Fruit fly (Drosophila melanogaster) whole organism, embryonic: ENCODE measurements around the gene CG42465.

Experiments
- CG10366 ChIP-seq: fragments of 200-800 bp; sonication (Bioruptor generic); IDR thresholded peaks from 2 replicates; pipeline ENCODE4 v1.3.6; 2022; ENCODE audit warnings: missing biosample characterization, missing genetic modification characterization
- CG11085 ChIP-seq: fragments of 200-800 bp; sonication (Bioruptor generic); IDR thresholded peaks from 2 replicates; pipeline ENCODE4 v1.3.6; 2022; ENCODE audit warnings: missing biosample characterization, missing genetic modification characterization
- CG12299 ChIP-seq: fragments of 200-800 bp; sonication (Bioruptor generic); optimal IDR thresholded peaks from 2 replicates; lab custom pipeline; 2018; ENCODE audit warnings: missing biosample characterization, mild to moderate bottlenecking, missing genetic modification characterization
- CG13123 ChIP-seq: fragments of 200-800 bp; sonication (Bioruptor generic); optimal IDR thresholded peaks from 2 replicates; lab custom pipeline; 2016; ENCODE audit warnings: missing biosample characterization, missing genetic modification characterization
- CG13624 ChIP-seq: fragments of 200-800 bp; sonication (Bioruptor generic); optimal IDR thresholded peaks from 2 replicates; lab custom pipeline; 2016; ENCODE audit warnings: missing biosample characterization, missing genetic modification characterization
- CG13894 ChIP-seq: fragments of 200-800 bp; sonication (Bioruptor generic); optimal IDR thresholded peaks from 3 replicates; lab custom pipeline; 2018; ENCODE audit warnings: missing biosample characterization, mild to moderate bottlenecking, missing genetic modification characterization, moderate library complexity
- CG14667 ChIP-seq: fragments of 200-800 bp; sonication (Bioruptor generic); IDR thresholded peaks from 2 replicates; pipeline ENCODE4 v1.3.6; 2022; ENCODE audit warnings: missing biosample characterization, missing genetic modification characterization
- CG1603 ChIP-seq: fragments of 200-800 bp; sonication (Bioruptor generic); optimal IDR thresholded peaks from 2 replicates; lab custom pipeline; 2019; ENCODE audit warnings: missing biosample characterization, mild to moderate bottlenecking, missing genetic modification characterization, moderate library complexity
- CG1647 ChIP-seq: fragments of 200-800 bp; sonication (Bioruptor generic); optimal IDR thresholded peaks from 3 replicates; lab custom pipeline; 2016; ENCODE audit warnings: missing biosample characterization, missing genetic modification characterization
- CG3281 ChIP-seq: fragments of 200-800 bp; sonication (Bioruptor generic); optimal IDR thresholded peaks from 3 replicates; lab custom pipeline; 2017; ENCODE audit warnings: missing biosample characterization, mild to moderate bottlenecking, missing genetic modification characterization
- CG3838 ChIP-seq: fragments of 200-800 bp; sonication (Bioruptor generic); optimal IDR thresholded peaks from 3 replicates; lab custom pipeline; 2016; ENCODE audit warnings: missing biosample characterization, missing genetic modification characterization
- CG3995 ChIP-seq: fragments of 200-800 bp; sonication (Bioruptor generic); optimal IDR thresholded peaks from 3 replicates; lab custom pipeline; 2016; ENCODE audit warnings: missing biosample characterization, missing genetic modification characterization
- CG8089 ChIP-seq: fragments of 200-800 bp; sonication (Bioruptor generic); optimal IDR thresholded peaks from 3 replicates; lab custom pipeline; 2016; ENCODE audit warnings: missing biosample characterization, missing genetic modification characterization
- CG8290 ChIP-seq, 3 experiments: fragments of 200-800 bp; sonication (Bioruptor generic); optimal IDR thresholded peaks; 2 replicates each; lab custom pipeline; 2016 to 2019; ENCODE audit warnings: missing biosample characterization in 3 of 3, missing genetic modification characterization in 3 of 3, mild to moderate bottlenecking in 2 of 3, moderate library complexity in 1 of 3
- CG9932 ChIP-seq: fragments of 200-800 bp; sonication (Bioruptor generic); IDR thresholded peaks from 2 replicates; pipeline ENCODE4 v1.3.6; 2022; ENCODE audit warnings: missing biosample characterization, missing genetic modification characterization
- Dad ChIP-seq: fragments of 200-800 bp; sonication (Bioruptor generic); optimal IDR thresholded peaks from 3 replicates; lab custom pipeline; 2016; ENCODE audit warnings: missing biosample characterization, missing genetic modification characterization
- Dp ChIP-seq: fragments of 200-800 bp; sonication (Bioruptor generic); optimal IDR thresholded peaks from 2 replicates; lab custom pipeline; 2018; ENCODE audit warnings: missing biosample characterization, mild to moderate bottlenecking, missing genetic modification characterization, moderate library complexity
- Fer2 ChIP-seq: fragments of 200-800 bp; sonication (Bioruptor generic); optimal IDR thresholded peaks from 2 replicates; lab custom pipeline; 2018; ENCODE audit warnings: missing biosample characterization, mild to moderate bottlenecking, missing genetic modification characterization, moderate library complexity
- Jarid2 ChIP-seq: fragments of 200-800 bp; sonication (Bioruptor generic); optimal IDR thresholded peaks from 3 replicates; lab custom pipeline; 2017; ENCODE audit warnings: mild to moderate bottlenecking, missing biosample characterization, missing genetic modification reagents, missing genetic modification characterization
- Meics ChIP-seq: fragments of 200-800 bp; sonication (Bioruptor generic); optimal IDR thresholded peaks from 2 replicates; lab custom pipeline; 2017; ENCODE audit warnings: missing biosample characterization, mild to moderate bottlenecking, missing genetic modification characterization
- NK7.1 ChIP-seq: fragments of 200-800 bp; sonication (Bioruptor generic); optimal IDR thresholded peaks from 3 replicates; lab custom pipeline; 2016; ENCODE audit warnings: missing biosample characterization, missing genetic modification characterization
- Neu2 ChIP-seq: fragments of 200-800 bp; sonication (Bioruptor generic); optimal IDR thresholded peaks from 3 replicates; lab custom pipeline; 2016; ENCODE audit warnings: missing biosample characterization, missing genetic modification characterization, borderline replicate concordance
- ase ChIP-seq: fragments of 200-800 bp; sonication (Bioruptor generic); IDR thresholded peaks from 3 replicates; pipeline ENCODE4 v1.3.6; 2022; ENCODE audit warnings: missing biosample characterization, missing genetic modification characterization
- chinmo ChIP-seq: fragments of 200-800 bp; sonication (Bioruptor generic); IDR thresholded peaks from 4 replicates; pipeline ENCODE4 v1.3.6; 2022; ENCODE audit warnings: missing biosample characterization, missing genetic modification characterization; ENCODE audit not compliant: partially characterized antibody
- crc ChIP-seq: fragments of 200-800 bp; sonication (Bioruptor generic); optimal IDR thresholded peaks from 2 replicates; lab custom pipeline; 2016; ENCODE audit warnings: missing biosample characterization, missing genetic modification characterization
- dimm ChIP-seq: fragments of 200-800 bp; sonication (Bioruptor generic); IDR thresholded peaks from 2 replicates; pipeline ENCODE4 v1.3.6; 2022; ENCODE audit warnings: missing biosample characterization, missing genetic modification characterization
- disco-r ChIP-seq: fragments of 200-800 bp; sonication (Bioruptor generic); optimal IDR thresholded peaks from 2 replicates; lab custom pipeline; 2016; ENCODE audit warnings: missing biosample characterization, missing genetic modification characterization
- dm ChIP-seq: fragments of 200-800 bp; sonication (Bioruptor generic); optimal IDR thresholded peaks from 3 replicates; lab custom pipeline; 2016; ENCODE audit warnings: missing biosample characterization, missing genetic modification characterization
- exex ChIP-seq: fragments of 200-800 bp; sonication (Bioruptor generic); optimal IDR thresholded peaks from 4 replicates; lab custom pipeline; 2018; ENCODE audit warnings: missing biosample characterization, mild to moderate bottlenecking, missing genetic modification characterization, moderate library complexity
- gcm2 ChIP-seq: fragments of 200-800 bp; sonication (Bioruptor generic); optimal IDR thresholded peaks from 2 replicates; lab custom pipeline; 2016; ENCODE audit warnings: missing biosample characterization, missing genetic modification characterization
- ham ChIP-seq: fragments of 200-800 bp; sonication (Bioruptor generic); IDR thresholded peaks from 2 replicates; pipeline ENCODE4 v1.3.6; 2022; ENCODE audit warnings: missing biosample characterization, missing genetic modification characterization
- her ChIP-seq: fragments of 200-800 bp; sonication (Bioruptor generic); optimal IDR thresholded peaks from 2 replicates; lab custom pipeline; 2016; ENCODE audit warnings: missing biosample characterization, missing genetic modification characterization
- jigr1 ChIP-seq: fragments of 200-800 bp; sonication (Bioruptor generic); IDR thresholded peaks from 3 replicates; pipeline ENCODE4 v1.3.6; 2022; ENCODE audit warnings: missing biosample characterization, missing genetic modification characterization
- kah ChIP-seq: fragments of 200-800 bp; sonication (Bioruptor generic); optimal IDR thresholded peaks from 2 replicates; lab custom pipeline; 2018; ENCODE audit warnings: missing biosample characterization, mild to moderate bottlenecking, missing genetic modification characterization
- ken ChIP-seq: fragments of 200-800 bp; sonication (Bioruptor generic); IDR thresholded peaks from 3 replicates; pipeline ENCODE4 v1.3.6; 2022; ENCODE audit warnings: missing biosample characterization, missing genetic modification characterization
- lilli ChIP-seq: fragments of 200-800 bp; sonication (Bioruptor generic); optimal IDR thresholded peaks from 3 replicates; lab custom pipeline; 2016; ENCODE audit warnings: missing biosample characterization, missing genetic modification characterization
- lmd ChIP-seq: fragments of 200-800 bp; sonication (Bioruptor generic); IDR thresholded peaks from 2 replicates; pipeline ENCODE4 v1.3.6; 2022; ENCODE audit warnings: missing biosample characterization, missing genetic modification characterization
- nmo ChIP-seq: fragments of 200-800 bp; sonication (Bioruptor generic); optimal IDR thresholded peaks from 2 replicates; lab custom pipeline; 2018; ENCODE audit warnings: missing biosample characterization, mild to moderate bottlenecking, missing genetic modification characterization, moderate library complexity
- phol ChIP-seq: fragments of 200-800 bp; sonication (Bioruptor generic); optimal IDR thresholded peaks from 3 replicates; lab custom pipeline; 2018; ENCODE audit warnings: missing biosample characterization, mild to moderate bottlenecking, missing genetic modification characterization, moderate library complexity
- pzg ChIP-seq: fragments of 200-800 bp; sonication (Bioruptor generic); optimal IDR thresholded peaks from 3 replicates; lab custom pipeline; 2018; ENCODE audit warnings: missing biosample characterization, mild to moderate bottlenecking, missing genetic modification characterization, moderate library complexity
- ranshi ChIP-seq: fragments of 200-800 bp; sonication (Bioruptor generic); IDR thresholded peaks from 2 replicates; pipeline ENCODE4 v1.3.6; 2022; ENCODE audit warnings: missing biosample characterization, missing genetic modification characterization
- schlank ChIP-seq: fragments of 200-800 bp; sonication (Bioruptor generic); optimal IDR thresholded peaks from 2 replicates; lab custom pipeline; 2018; ENCODE audit warnings: missing biosample characterization, mild to moderate bottlenecking, missing genetic modification characterization
- seq ChIP-seq: fragments of 200-800 bp; sonication (Bioruptor generic); IDR thresholded peaks from 2 replicates; pipeline ENCODE4 v1.3.6; 2022; ENCODE audit warnings: missing biosample characterization, missing genetic modification characterization
- tgo ChIP-seq: fragments of 200-800 bp; sonication (Bioruptor generic); IDR thresholded peaks from 3 replicates; pipeline ENCODE4 v1.3.6; 2022; ENCODE audit warnings: missing biosample characterization, missing genetic modification characterization
- tio ChIP-seq: fragments of 200-800 bp; sonication (Bioruptor generic); optimal IDR thresholded peaks from 2 replicates; lab custom pipeline; 2017; ENCODE audit warnings: missing biosample characterization, missing genetic modification characterization, inconsistent platforms
- toy ChIP-seq: fragments of 200-800 bp; sonication (Bioruptor generic); IDR thresholded peaks from 2 replicates; pipeline ENCODE4 v1.3.6; 2022; ENCODE audit warnings: missing biosample characterization, missing genetic modification characterization
- trh ChIP-seq: fragments of 200-800 bp; sonication (Bioruptor generic); optimal IDR thresholded peaks from 2 replicates; lab custom pipeline; 2016; ENCODE audit warnings: missing biosample characterization, missing genetic modification characterization
- ttk ChIP-seq: fragments of 200-800 bp; sonication (Bioruptor generic); IDR thresholded peaks from 2 replicates; pipeline ENCODE4 v2.1.2; 2022; ENCODE audit warnings: missing biosample characterization, missing genetic modification characterization
- twi ChIP-seq: fragments of 200-800 bp; optimal IDR thresholded peaks from 2 replicates; lab custom pipeline; 2019; ENCODE audit warnings: missing biosample characterization, mild to moderate bottlenecking, missing genetic modification characterization, moderate library complexity

The CG42465 gene

DNA sequence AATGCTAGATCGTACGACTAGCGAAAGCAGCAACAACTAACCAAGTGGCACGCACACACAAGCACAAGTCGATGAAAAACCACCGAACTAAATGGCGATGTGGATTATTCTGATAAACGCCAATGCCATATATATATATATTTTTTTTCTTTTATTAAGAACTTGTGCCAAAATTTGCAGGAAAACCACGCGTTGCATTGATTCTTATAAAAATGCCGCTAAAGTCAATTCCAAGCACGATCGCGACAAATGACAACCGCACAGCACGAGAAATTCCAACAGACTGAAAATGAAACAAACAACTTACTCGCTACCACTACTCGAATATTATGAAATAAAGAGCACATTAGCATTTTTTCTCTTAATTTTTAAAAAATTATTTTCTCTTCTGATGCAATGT lies 43.3 kb upstream of the CG42465 start, which contains the start of gene for (continued):
- TF ChIP-seq Neu2 = no peak
- no peak for TF ChIP-seq jigr1 (GFP tag; lab: Robert Waterston, UW)
- no peak for TF ChIP-seq lmd (GFP tag; lab: Robert Waterston, UW)
- no peak for TF ChIP-seq Meics
- TF ChIP-seq exex (tag; lab: Kevin White, UChicago) = no peak
- no peak for TF ChIP-seq tio (GFP tag; lab: Kevin White, UChicago)
- no peak for TF ChIP-seq her (GFP tag; lab: Kevin White, UChicago)
- TF ChIP-seq CG14667 (GFP tag; lab: Robert Waterston, UW) = no peak
- TF ChIP-seq toy = no peak
- no peak for TF ChIP-seq twi (tag; lab: Kevin White, UChicago)
- TF ChIP-seq ham (GFP tag; lab: Robert Waterston, UW) = no peak
- TF ChIP-seq CG12299 (tag; lab: Kevin White, UChicago) = no peak
- no peak for TF ChIP-seq schlank (tag; lab: Kevin White, UChicago)
- TF ChIP-seq Jarid2 (GFP tag; lab: Kevin White, UChicago) = peak; percentile 96
- no peak for TF ChIP-seq tgo (GFP tag; lab: Robert Waterston, UW)

dm6 chr2L:3657349-3658142 lies 42.4 kb upstream of the CG42465 start:
- no peak for TF ChIP-seq Fer2
- peak; percentile 57; the same call in 1 of the 4 replicates for TF ChIP-seq chinmo (GFP tag; lab: Robert Waterston, UW)
- peak; percentile 40 for TF ChIP-seq dm
- no peak for TF ChIP-seq crc (GFP tag; lab: Kevin White, UChicago)
- TF ChIP-seq NK7.1 (GFP tag; lab: Kevin White, UChicago) = no peak
- no peak for TF ChIP-seq ttk (GFP tag; lab: Robert Waterston, UW)
- TF ChIP-seq CG8290 (GFP tag; optimal IDR thresholded peaks at IDR 0.05; lab: Kevin White, UChicago) = peak; percentile 66
- TF ChIP-seq CG8290 (tag; optimal IDR thresholded peaks at IDR 0.05; lab: Kevin White, UChicago) = peak in 1 of 2 experiments; percentile 87
- TF ChIP-seq nmo = peak; percentile 79
- TF ChIP-seq CG9932 = peak; percentile 63; the same call in 1 of the 2 replicates
- no peak for TF ChIP-seq CG3281 (GFP tag; lab: Kevin White, UChicago)
- peak; percentile 39; the same call in 1 of the 2 replicates for TF ChIP-seq ranshi (GFP tag; lab: Robert Waterston, UW)
- TF ChIP-seq CG3995 (GFP tag; lab: Kevin White, UChicago) = peak; percentile 61
- peak; percentile 71; the same call in 2 of the 3 replicates for TF ChIP-seq ase (GFP tag; lab: Robert Waterston, UW)
- TF ChIP-seq phol = peak; percentile 83
- peak; percentile 35 for TF ChIP-seq Dad (GFP tag; lab: Kevin White, UChicago)
- peak; percentile 32 for TF ChIP-seq lilli (GFP tag; lab: Kevin White, UChicago)
- peak; percentile 18 for TF ChIP-seq gcm2 (GFP tag; lab: Kevin White, UChicago)
- peak; percentile 31 for TF ChIP-seq pzg (GFP tag; lab: Kevin White, UChicago)
- peak; percentile 21 for TF ChIP-seq CG8089 (GFP tag; lab: Kevin White, UChicago)
- peak; percentile 48 for TF ChIP-seq CG1603
- peak; percentile 83 for TF ChIP-seq CG13894 (tag; lab: Kevin White, UChicago)
- TF ChIP-seq dimm (GFP tag; lab: Robert Waterston, UW) = no peak
- TF ChIP-seq ken = peak; percentile 72
- TF ChIP-seq Dp = peak; percentile 19
- no peak for TF ChIP-seq CG11085 (GFP tag; lab: Robert Waterston, UW)
- no peak for TF ChIP-seq trh
- TF ChIP-seq CG3838 = peak; percentile 15
- peak; percentile 73; the same call in 1 of the 2 replicates for TF ChIP-seq seq (GFP tag; lab: Robert Waterston, UW)
- TF ChIP-seq kah (GFP tag; lab: Kevin White, UChicago) = no peak
- peak; percentile 66 for TF ChIP-seq CG1647 (GFP tag; lab: Kevin White, UChicago)
- peak; percentile 18; the same call in 1 of the 2 replicates for TF ChIP-seq CG10366
- TF ChIP-seq CG13123 (GFP tag; lab: Kevin White, UChicago) = no peak
- TF ChIP-seq disco-r (GFP tag; lab: Kevin White, UChicago) = peak; percentile 10
- TF ChIP-seq CG13624 (GFP tag; lab: Kevin White, UChicago) = peak; percentile 70
